Fruit fly (Drosophila melanogaster) whole organism, embryonic: Measurements from ENCODE around the gene Acat1.

Source experiments
- Blimp-1 ChIP-seq: fragments of 200-800 bp; sonication (Bioruptor generic); optimal IDR thresholded peaks from 3 replicates; lab custom pipeline; 2018; ENCODE audit warnings: missing biosample characterization, missing genetic modification characterization, mild to moderate bottlenecking, moderate library complexity, missing genetic modification reagents
- CG12219 ChIP-seq: fragments of 200-800 bp; sonication (Bioruptor generic); optimal IDR thresholded peaks from 3 replicates; lab custom pipeline; 2018; ENCODE audit warnings: missing biosample characterization, mild to moderate bottlenecking, missing genetic modification characterization
- CG12391 ChIP-seq: fragments of 200-800 bp; sonication (Bioruptor generic); optimal IDR thresholded peaks from 3 replicates; lab custom pipeline; 2018; ENCODE audit warnings: missing biosample characterization, mild to moderate bottlenecking, missing genetic modification characterization, moderate library complexity
- CG13775 ChIP-seq: fragments of 200-800 bp; sonication (Bioruptor generic); optimal IDR thresholded peaks from 3 replicates; lab custom pipeline; 2017; ENCODE audit warnings: missing biosample characterization, mild to moderate bottlenecking, missing genetic modification characterization
- CG13894 ChIP-seq: fragments of 200-800 bp; sonication (Bioruptor generic); optimal IDR thresholded peaks from 3 replicates; lab custom pipeline; 2018; ENCODE audit warnings: missing biosample characterization, mild to moderate bottlenecking, missing genetic modification characterization, moderate library complexity
- CG14014 ChIP-seq: fragments of 200-800 bp; sonication (Bioruptor generic); IDR thresholded peaks from 2 replicates; pipeline ENCODE4 v1.3.6; 2022; ENCODE audit warnings: missing biosample characterization, missing genetic modification characterization
- CG15073 ChIP-seq: fragments of 200-800 bp; sonication (Bioruptor generic); optimal IDR thresholded peaks from 2 replicates; lab custom pipeline; 2016; ENCODE audit warnings: missing biosample characterization, missing genetic modification characterization
- CG17359 ChIP-seq: fragments of 200-800 bp; sonication (Bioruptor generic); optimal IDR thresholded peaks from 3 replicates; lab custom pipeline; 2018; ENCODE audit warnings: missing biosample characterization, mild to moderate bottlenecking, missing genetic modification characterization, moderate library complexity
- CG2202 ChIP-seq: fragments of 200-800 bp; sonication (Bioruptor generic); optimal IDR thresholded peaks from 2 replicates; lab custom pipeline; 2018; ENCODE audit warnings: missing biosample characterization, mild to moderate bottlenecking, missing genetic modification characterization
- CG3281 ChIP-seq: fragments of 200-800 bp; sonication (Bioruptor generic); optimal IDR thresholded peaks from 3 replicates; lab custom pipeline; 2017; ENCODE audit warnings: missing biosample characterization, mild to moderate bottlenecking, missing genetic modification characterization
- CG3407 ChIP-seq: fragments of 200-800 bp; sonication (Bioruptor generic); optimal IDR thresholded peaks from 2 replicates; lab custom pipeline; 2018; ENCODE audit warnings: missing biosample characterization, mild to moderate bottlenecking, missing genetic modification characterization
- CG4328 ChIP-seq: fragments of 200-800 bp; sonication (Bioruptor generic); optimal IDR thresholded peaks from 3 replicates; lab custom pipeline; 2017; ENCODE audit warnings: missing biosample characterization, missing genetic modification reagents, missing genetic modification characterization
- CG4360 ChIP-seq: fragments of 200-800 bp; sonication (Bioruptor generic); IDR thresholded peaks from 2 replicates; pipeline ENCODE4 v1.3.6; 2022; ENCODE audit warnings: missing biosample characterization, missing genetic modification characterization
- CG4707 ChIP-seq: fragments of 200-800 bp; sonication (Bioruptor generic); optimal IDR thresholded peaks from 2 replicates; lab custom pipeline; 2018; ENCODE audit warnings: missing biosample characterization, mild to moderate bottlenecking, missing genetic modification characterization, moderate library complexity
- CG5245 ChIP-seq: fragments of 200-800 bp; sonication (Bioruptor generic); optimal IDR thresholded peaks from 3 replicates; lab custom pipeline; 2016; ENCODE audit warnings: missing biosample characterization, missing genetic modification characterization
- CG6791 ChIP-seq: fragments of 200-800 bp; sonication (Bioruptor generic); IDR thresholded peaks from 3 replicates; pipeline ENCODE4 v1.3.6; 2022; ENCODE audit warnings: missing biosample characterization, missing genetic modification characterization; ENCODE audit not compliant: partially characterized antibody
- CG8478 ChIP-seq: fragments of >200 bp; optimal IDR thresholded peaks from 2 replicates; lab custom pipeline; 2018
- CG9797 ChIP-seq: fragments of 200-800 bp; sonication (Bioruptor generic); optimal IDR thresholded peaks from 3 replicates; lab custom pipeline; 2018; ENCODE audit warnings: missing biosample characterization, mild to moderate bottlenecking, missing genetic modification characterization
- CG9932 ChIP-seq: fragments of 200-800 bp; sonication (Bioruptor generic); IDR thresholded peaks from 2 replicates; pipeline ENCODE4 v1.3.6; 2022; ENCODE audit warnings: missing biosample characterization, missing genetic modification characterization
- CrebB ChIP-seq: fragments of 200-800 bp; sonication (Bioruptor generic); optimal IDR thresholded peaks from 3 replicates; lab custom pipeline; 2018; ENCODE audit warnings: missing biosample characterization, mild to moderate bottlenecking, missing genetic modification characterization
- HLH4C ChIP-seq: fragments of 200-800 bp; sonication (Bioruptor generic); IDR thresholded peaks from 3 replicates; pipeline ENCODE4 v1.3.6; 2022; ENCODE audit warnings: missing biosample characterization, missing genetic modification characterization; ENCODE audit not compliant: partially characterized antibody
- HLHmδ ChIP-seq: fragments of 200-800 bp; sonication (Bioruptor generic); optimal IDR thresholded peaks from 2 replicates; lab custom pipeline; 2018; ENCODE audit warnings: missing biosample characterization, mild to moderate bottlenecking, missing genetic modification characterization, moderate library complexity
- Hmr ChIP-seq: fragments of 200-800 bp; sonication (Bioruptor generic); optimal IDR thresholded peaks from 3 replicates; lab custom pipeline; 2017; ENCODE audit warnings: mild to moderate bottlenecking, missing biosample characterization, missing genetic modification reagents, missing genetic modification characterization
- Hmx ChIP-seq: fragments of 200-800 bp; sonication (Bioruptor generic); optimal IDR thresholded peaks from 2 replicates; lab custom pipeline; 2016; ENCODE audit warnings: missing biosample characterization, missing genetic modification characterization
- NC2β ChIP-seq: fragments of 200-800 bp; sonication (Bioruptor generic); optimal IDR thresholded peaks from 2 replicates; lab custom pipeline; 2016; ENCODE audit warnings: missing biosample characterization, missing genetic modification characterization
- Ssrp ChIP-seq: fragments of 200-800 bp; sonication (Bioruptor generic); optimal IDR thresholded peaks from 2 replicates; lab custom pipeline; 2018; ENCODE audit warnings: missing biosample characterization, mild to moderate bottlenecking, missing genetic modification characterization, moderate library complexity
- Tbp ChIP-seq: fragments of >200 bp; optimal IDR thresholded peaks from 2 replicates; lab custom pipeline; 2018; ENCODE audit warnings: missing biosample characterization, missing genetic modification characterization
- Trl ChIP-seq, 3 experiments: fragments of >200 bp in 2 of 3; fragments of 200-800 bp in 1 of 3; sonication (Bioruptor generic) in 1 of 3; optimal IDR thresholded peaks; 2 replicates in 1 of 3; 3 replicates in 2 of 3; lab custom pipeline; 2016 to 2017; ENCODE audit warnings: missing biosample characterization in 1 of 3, missing genetic modification characterization in 1 of 3
- abd-A ChIP-seq: fragments of 200-800 bp; sonication (Bioruptor generic); optimal IDR thresholded peaks from 3 replicates; lab custom pipeline; 2019; ENCODE audit warnings: missing biosample characterization, mild to moderate bottlenecking, missing genetic modification characterization, moderate library complexity
- ap ChIP-seq: fragments of 200-800 bp; sonication (Bioruptor generic); IDR thresholded peaks from 2 replicates; pipeline ENCODE4 v1.3.6; 2022; ENCODE audit warnings: missing biosample characterization, missing genetic modification characterization
- ase ChIP-seq: fragments of 200-800 bp; sonication (Bioruptor generic); IDR thresholded peaks from 3 replicates; pipeline ENCODE4 v1.3.6; 2022; ENCODE audit warnings: missing biosample characterization, missing genetic modification characterization
- ato ChIP-seq: fragments of 200-800 bp; sonication (Bioruptor generic); IDR thresholded peaks from 2 replicates; pipeline ENCODE4 v1.3.6; 2022; ENCODE audit warnings: missing biosample characterization, missing genetic modification characterization; ENCODE audit not compliant: partially characterized antibody
- bowl ChIP-seq: fragments of 200-800 bp; sonication (Bioruptor generic); IDR thresholded peaks from 2 replicates; pipeline ENCODE4 v1.3.6; 2022; ENCODE audit warnings: missing biosample characterization, missing genetic modification characterization
- da ChIP-seq: fragments of 200-800 bp; sonication (Bioruptor generic); optimal IDR thresholded peaks from 2 replicates; lab custom pipeline; 2016; ENCODE audit warnings: missing biosample characterization, missing genetic modification characterization
- dan ChIP-seq: fragments of 200-800 bp; sonication (Bioruptor generic); IDR thresholded peaks from 2 replicates; pipeline ENCODE4 v1.3.6; 2022; ENCODE audit warnings: missing biosample characterization, missing genetic modification characterization
- dysf ChIP-seq: fragments of 200-800 bp; sonication (Bioruptor generic); IDR thresholded peaks from 3 replicates; pipeline ENCODE4 v1.3.6; 2022; ENCODE audit warnings: missing biosample characterization, missing genetic modification characterization
- eve ChIP-seq, 2 experiments: fragments of >200 bp; optimal IDR thresholded peaks; 2 replicates each; lab custom pipeline; 2017; ENCODE audit warnings: missing biosample characterization in 2 of 2, missing genetic modification characterization in 2 of 2
- fd96Cb ChIP-seq: fragments of 200-800 bp; sonication (Bioruptor generic); optimal IDR thresholded peaks from 2 replicates; lab custom pipeline; 2018; ENCODE audit warnings: missing biosample characterization, mild to moderate bottlenecking, missing genetic modification characterization, moderate library complexity
- ftz-f1 ChIP-seq: fragments of 200-800 bp; sonication (Bioruptor generic); optimal IDR thresholded peaks from 2 replicates; lab custom pipeline; 2016; ENCODE audit warnings: missing biosample characterization, missing genetic modification characterization
- her ChIP-seq: fragments of 200-800 bp; sonication (Bioruptor generic); optimal IDR thresholded peaks from 2 replicates; lab custom pipeline; 2016; ENCODE audit warnings: missing biosample characterization, missing genetic modification characterization
- lola ChIP-seq, 3 experiments: fragments of >200 bp in 2 of 3; fragments of 200-800 bp in 1 of 3; sonication (Bioruptor generic) in 1 of 3; optimal IDR thresholded peaks; 2 replicates each; lab custom pipeline; 2017 to 2019; ENCODE audit warnings: missing biosample characterization in 3 of 3, missing genetic modification characterization in 3 of 3, mild to moderate bottlenecking in 1 of 3, moderate library complexity in 1 of 3
- pan ChIP-seq, 4 experiments: fragments of >200 bp in 3 of 4; fragments of 200-800 bp in 1 of 4; sonication (Bioruptor generic) in 1 of 4; optimal IDR thresholded peaks in 3 of 4; IDR thresholded peaks in 1 of 4; 2 replicates each; pipeline versions ENCODE4 v1.3.6 to Lab custom; 2017 to 2022; ENCODE audit warnings: missing biosample characterization in 2 of 4, missing genetic modification characterization in 2 of 4, mixed read lengths in 1 of 4
- pb ChIP-seq: fragments of 200-800 bp; sonication (Bioruptor generic); optimal IDR thresholded peaks from 3 replicates; lab custom pipeline; 2016; ENCODE audit warnings: missing biosample characterization, missing genetic modification characterization
- pfk ChIP-seq: fragments of 200-800 bp; sonication (Bioruptor generic); optimal IDR thresholded peaks from 2 replicates; lab custom pipeline; 2018; ENCODE audit warnings: missing biosample characterization, mild to moderate bottlenecking, missing genetic modification characterization, moderate library complexity
- slp2 ChIP-seq: fragments of 200-800 bp; sonication (Bioruptor generic); optimal IDR thresholded peaks from 2 replicates; lab custom pipeline; 2016; ENCODE audit warnings: missing biosample characterization, missing genetic modification characterization
- sr ChIP-seq: fragments of 200-800 bp; sonication (Bioruptor generic); IDR thresholded peaks from 3 replicates; pipeline ENCODE4 v1.3.6; 2022; ENCODE audit warnings: missing biosample characterization, missing genetic modification characterization
- wek ChIP-seq: fragments of 200-800 bp; sonication (Bioruptor generic); optimal IDR thresholded peaks from 3 replicates; lab custom pipeline; 2018; ENCODE audit warnings: missing biosample characterization, mild to moderate bottlenecking, missing genetic modification characterization, moderate library complexity
- zfh2 ChIP-seq: fragments of 200-800 bp; sonication (Bioruptor generic); optimal IDR thresholded peaks from 2 replicates; lab custom pipeline; 2016; ENCODE audit warnings: missing biosample characterization, missing genetic modification characterization

Gene Acat1

DNA sequence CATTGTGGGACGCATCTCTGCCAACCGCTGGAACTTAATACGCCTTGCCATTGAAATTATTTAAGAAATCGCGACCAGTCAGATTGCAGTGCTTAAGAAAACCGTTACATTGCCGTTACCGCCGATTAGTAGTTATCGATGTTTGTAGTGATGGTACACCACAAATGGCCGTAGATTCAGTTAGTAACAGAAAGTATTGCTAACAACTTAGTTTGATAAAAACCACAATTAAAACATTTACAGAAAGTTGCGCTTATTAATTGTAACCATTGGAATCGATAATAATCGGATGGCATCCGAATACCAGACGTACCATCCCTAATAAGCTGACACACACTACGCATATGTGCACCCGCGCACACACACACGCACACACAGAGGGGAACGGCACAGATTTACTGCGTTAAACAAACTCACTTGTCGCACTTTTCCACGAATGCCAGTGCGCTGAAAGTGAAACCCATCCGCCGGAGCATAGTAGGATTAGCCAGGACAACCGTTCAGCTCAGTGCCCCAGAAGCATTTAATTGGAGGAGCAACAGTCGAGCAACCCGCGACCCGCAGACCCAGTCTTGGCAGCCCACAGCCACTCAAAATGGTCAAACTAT, 31.6 kb upstream of the Acat1 start, which contains the start of the genes hdm and Ykt6 (continued):
- no peak for TF ChIP-seq Hmr (GFP tag; lab: Kevin White, UChicago)
- no peak for TF ChIP-seq Trl (optimal IDR thresholded peaks at IDR 0.05; lab: Kevin White, UChicago)
- peak; percentile 84 for TF ChIP-seq Trl (GFP tag; optimal IDR thresholded peaks at IDR 0.05; lab: Kevin White, UChicago)
- no peak for TF ChIP-seq ftz-f1 (GFP tag; lab: Kevin White, UChicago)
- peak; percentile 87 for TF ChIP-seq her (GFP tag; lab: Kevin White, UChicago)
- peak; percentile 45 for TF ChIP-seq Hmx (GFP tag; lab: Kevin White, UChicago)
- TF ChIP-seq ase (GFP tag; lab: Robert Waterston, UW) = peak; percentile 59; the same call in 1 of the 3 replicates
- peak; percentile 90 for TF ChIP-seq CG9932 (GFP tag; lab: Robert Waterston, UW)
- peak; percentile 31 for TF ChIP-seq pb
- peak; percentile 59 for TF ChIP-seq CG2202 (tag; lab: Kevin White, UChicago)
- TF ChIP-seq CG5245 (GFP tag; lab: Kevin White, UChicago) = peak; percentile 76
- no peak for TF ChIP-seq CG15073
- TF ChIP-seq ato (GFP tag; lab: Robert Waterston, UW) = peak; percentile 86
- no peak for TF ChIP-seq CG3407 (GFP tag; lab: Kevin White, UChicago)
- no peak for TF ChIP-seq dan (GFP tag; lab: Robert Waterston, UW)
- peak in 1 of 2 experiments; percentile 37 for TF ChIP-seq eve (GFP tag; optimal IDR thresholded peaks at IDR 0.05; lab: Kevin White, UChicago)
- TF ChIP-seq CG9797 (GFP tag; lab: Kevin White, UChicago) = peak; percentile 45
- peak; percentile 76; the same call in 1 of the 3 replicates for TF ChIP-seq dysf (GFP tag; lab: Robert Waterston, UW)
- TF ChIP-seq Tbp (GFP tag; lab: Kevin White, UChicago) = no peak
- peak; percentile 76 for TF ChIP-seq CG13775 (GFP tag; lab: Kevin White, UChicago)
- peak; percentile 67 for TF ChIP-seq slp2
- 0 out of 3 replicates have a peak, but pooled peaks have one; percentile 9 for TF ChIP-seq sr
- peak; percentile 83 for TF ChIP-seq zfh2 (GFP tag; lab: Kevin White, UChicago)
- TF ChIP-seq CrebB (tag; lab: Kevin White, UChicago) = peak; percentile 59
- peak; percentile 44 for TF ChIP-seq CG4360 (GFP tag; lab: Robert Waterston, UW)
- TF ChIP-seq CG4707 (GFP tag; lab: Kevin White, UChicago) = no peak
- peak; percentile 81 for TF ChIP-seq CG14014 (GFP tag; lab: Robert Waterston, UW)
- TF ChIP-seq HLHmδ (GFP tag; lab: Kevin White, UChicago) = no peak
- TF ChIP-seq pan (optimal IDR thresholded peaks at IDR 0.05; lab: Kevin White, UChicago) = no peak
- peak in 1 of 2 experiments; percentile 81 for TF ChIP-seq pan (GFP tag; optimal IDR thresholded peaks at IDR 0.05 in 1 of 2, IDR thresholded peaks at IDR 0.05 in 1 of 2)
- peak; percentile 95 for TF ChIP-seq HLH4C
- no peak for TF ChIP-seq CG13894
- peak; percentile 51 for TF ChIP-seq wek (GFP tag; lab: Kevin White, UChicago)
- TF ChIP-seq fd96Cb (tag; lab: Kevin White, UChicago) = peak; percentile 51
- TF ChIP-seq ap (GFP tag; lab: Robert Waterston, UW) = peak; percentile 75
- peak; percentile 76 for TF ChIP-seq CG17359 (tag; lab: Kevin White, UChicago)
- peak; percentile 53 for TF ChIP-seq CG12219
- TF ChIP-seq CG6791 (GFP tag; lab: Robert Waterston, UW) = peak; percentile 91
- no peak for TF ChIP-seq CG8478
- peak; percentile 9 for TF ChIP-seq CG4328
- no peak for TF ChIP-seq abd-A
- peak; percentile 81 for TF ChIP-seq NC2β (GFP tag; lab: Kevin White, UChicago)
- peak; percentile 64 for TF ChIP-seq CG3281 (GFP tag; lab: Kevin White, UChicago)
- peak in 1 of 3 experiments; percentile 72 for TF ChIP-seq lola (GFP tag; optimal IDR thresholded peaks at IDR 0.05; lab: Kevin White, UChicago)
- TF ChIP-seq Ssrp = peak; percentile 53
- peak; percentile 17 for TF ChIP-seq pfk
- TF ChIP-seq Blimp-1 (GFP tag; lab: Kevin White, UChicago) = no peak
- peak; percentile 63; the same call in 1 of the 2 replicates for TF ChIP-seq bowl
- TF ChIP-seq da (GFP tag; lab: Kevin White, UChicago) = peak; percentile 26
- peak; percentile 87 for TF ChIP-seq CG12391 (tag; lab: Kevin White, UChicago)
